Fruit fly (Drosophila melanogaster): ENCODE data around the gene Ir94e.

- no peak for TF ChIP-seq fd96Ca (GFP tag; IDR thresholded peaks at IDR 0.05)
- TF ChIP-seq CG32121 (GFP tag; IDR thresholded peaks at IDR 0.05), result peak; percentile 36; the same call in 1 of the 2 replicates
- TF ChIP-seq Pif1A (GFP tag; optimal IDR thresholded peaks at IDR 0.05), result no peak
- no peak for TF ChIP-seq D1 (tag; optimal IDR thresholded peaks at IDR 0.05)
- TF ChIP-seq CG9948 (tag; optimal IDR thresholded peaks at IDR 0.05), result no peak
- TF ChIP-seq Ets98B (GFP tag; IDR thresholded peaks at IDR 0.05), result peak; percentile 53
- TF ChIP-seq Snoo (tag; optimal IDR thresholded peaks at IDR 0.05), result no peak
- TF ChIP-seq CG34367 (tag; optimal IDR thresholded peaks at IDR 0.05), result no peak
These were observed 5.6 kb upstream of the Ir94e start for dm6 chr3R:23399679-23400078.
